Fruit fly (Drosophila melanogaster): Measurements from ENCODE around the gene Or10a.

The Or10a gene

DNA sequence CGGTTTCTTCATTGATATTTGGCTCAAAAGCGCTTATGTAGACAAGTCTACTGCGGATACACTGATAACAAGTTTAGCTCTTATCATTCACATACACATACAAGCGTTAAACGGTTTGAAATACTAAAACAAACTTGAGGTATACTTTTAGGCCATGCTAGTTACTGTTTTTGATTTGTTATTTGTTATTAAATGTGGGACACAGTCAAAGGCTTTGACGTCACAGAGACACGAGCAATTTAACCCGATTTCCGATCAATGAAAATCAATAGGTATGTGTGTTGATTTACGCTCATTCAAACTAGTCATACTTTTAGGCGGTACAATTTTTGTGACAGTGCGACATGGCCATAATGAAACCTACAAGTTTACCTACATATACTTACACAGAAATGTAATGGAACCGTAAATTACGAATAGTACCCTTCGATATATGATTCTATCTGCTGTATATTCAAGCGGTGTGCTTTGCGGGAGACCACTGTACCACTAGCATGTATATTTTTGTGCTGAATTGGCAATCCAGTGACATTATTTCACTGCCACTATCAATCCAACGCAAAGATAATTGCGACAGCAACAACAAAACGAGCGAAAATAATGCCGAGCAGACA is 29.7 kb upstream of the Or10a start (continued):
- TF ChIP-seq Gsc (GFP tag; IDR thresholded peaks at IDR 0.05) (peak; percentile 42; the same call in 1 of the 2 replicates), scrt (GFP tag; optimal IDR thresholded peaks at IDR 0.05) (peak; percentile 80), NK7.1 (GFP tag; optimal IDR thresholded peaks at IDR 0.05) (peak; percentile 68), Camta (GFP tag; optimal IDR thresholded peaks at IDR 0.05) (peak; percentile 50), Ravus (GFP tag; IDR thresholded peaks at IDR 0.05) (peak; percentile 34; the same call in 1 of the 2 replicates), Spps (tag; optimal IDR thresholded peaks at IDR 0.05) (no peak), CG6272 (GFP tag; IDR thresholded peaks at IDR 0.05) (peak; percentile 46; the same call in 1 of the 2 replicates), ro (GFP tag; IDR thresholded peaks at IDR 0.05) (no peak), CG13287 (GFP tag; IDR thresholded peaks at IDR 0.05; ENCODE audit: partially characterized antibody) (peak; percentile 29), cas (GFP tag; IDR thresholded peaks at IDR 0.05) (peak; percentile 50; the same call in 1 of the 2 replicates), Gug (GFP tag; IDR thresholded peaks at IDR 0.05) (peak; percentile 90), gcm (GFP tag; optimal IDR thresholded peaks at IDR 0.05) (no peak), phol (tag; optimal IDR thresholded peaks at IDR 0.05) (peak; percentile 43), CG17612 (GFP tag; IDR thresholded peaks at IDR 0.05) (peak; percentile 61; the same call in 1 of the 2 replicates), tna (GFP tag; IDR thresholded peaks at IDR 0.05; ENCODE audit: partially characterized antibody) (no peak), toy (GFP tag; IDR thresholded peaks at IDR 0.05) (peak; percentile 71), lbe (GFP tag; optimal IDR thresholded peaks at IDR 0.05) (peak; percentile 47), CG14441 (GFP tag; IDR thresholded peaks at IDR 0.05) (peak; percentile 87), CG32767 (GFP tag; IDR thresholded peaks at IDR 0.05) (0 out of 2 replicates have a peak, but pooled peaks have one; percentile 32), Sry-β (GFP tag; optimal IDR thresholded peaks at IDR 0.05) (no peak), ap (GFP tag; IDR thresholded peaks at IDR 0.05) (peak; percentile 63), CG7786 (GFP tag; optimal IDR thresholded peaks at IDR 0.05) (peak; percentile 93), CG42726 (GFP tag; IDR thresholded peaks at IDR 0.05; ENCODE audit: partially characterized antibody) (no peak), fd96Cb (tag; optimal IDR thresholded peaks at IDR 0.05) (peak; percentile 60), nau (GFP tag; optimal IDR thresholded peaks at IDR 0.05) (peak; percentile 32), Tbp (GFP tag; optimal IDR thresholded peaks at IDR 0.05) (no peak), shn (GFP tag; optimal IDR thresholded peaks at IDR 0.05) (peak; percentile 63), CG4404 (GFP tag; IDR thresholded peaks at IDR 0.05) (peak; percentile 63), CG6683 (GFP tag; optimal IDR thresholded peaks at IDR 0.05) (peak; percentile 54), PHDP (tag; optimal IDR thresholded peaks at IDR 0.05) (peak; percentile 82), CG12155 (GFP tag; optimal IDR thresholded peaks at IDR 0.05) (peak; percentile 85), Sox100B (GFP tag; optimal IDR thresholded peaks at IDR 0.05) (peak; percentile 22), tio (GFP tag; optimal IDR thresholded peaks at IDR 0.05) (peak; percentile 43), jing (GFP tag; optimal IDR thresholded peaks at IDR 0.05) (peak; percentile 30), seq (GFP tag; IDR thresholded peaks at IDR 0.05) (peak; percentile 66), Hr3 (GFP tag; optimal IDR thresholded peaks at IDR 0.05) (peak; percentile 41), corto (GFP tag; optimal IDR thresholded peaks at IDR 0.05) (peak; percentile 60), tup (GFP tag; optimal IDR thresholded peaks at IDR 0.05) (no peak), ken (GFP tag; IDR thresholded peaks at IDR 0.05) (peak; percentile 77), CG16813 (GFP tag; IDR thresholded peaks at IDR 0.05; ENCODE audit: partially characterized antibody) (no peak), Lim3 (GFP tag; IDR thresholded peaks at IDR 0.05) (no peak), Dip2 (GFP tag; IDR thresholded peaks at IDR 0.05) (no peak), hth (optimal IDR thresholded peaks at IDR 0.05) (no peak), NFAT (GFP tag; IDR thresholded peaks at IDR 0.05) (peak; percentile 93), Xrp1 (GFP tag; IDR thresholded peaks at IDR 0.05) (peak; percentile 61), CG4820 (GFP tag; optimal IDR thresholded peaks at IDR 0.05) (peak; percentile 41), CG1024 (GFP tag; IDR thresholded peaks at IDR 0.05) (0 out of 2 replicates have a peak, but pooled peaks have one; percentile 40), eve (GFP tag; optimal IDR thresholded peaks at IDR 0.05) (no peak), gem (tag; optimal IDR thresholded peaks at IDR 0.05) (peak; percentile 79), CG8944 (GFP tag; optimal IDR thresholded peaks at IDR 0.05) (peak; percentile 71), h (optimal IDR thresholded peaks at IDR 0.05) (no peak)
